Fruit fly (Drosophila melanogaster) whole organism, prepupa: ENCODE data around the gene CG6066.

Source experiments
- Blimp-1 ChIP-seq: fragments of 200-800 bp; sonication (Bioruptor generic); optimal IDR thresholded peaks from 3 replicates; lab custom pipeline; 2017; ENCODE audit warnings: missing biosample characterization, missing genetic modification characterization, mild to moderate bottlenecking, moderate library complexity, missing genetic modification reagents
- CG10669 ChIP-seq: fragments of 200-800 bp; sonication (Bioruptor generic); optimal IDR thresholded peaks from 3 replicates; lab custom pipeline; 2018; ENCODE audit warnings: missing biosample characterization, mild to moderate bottlenecking, missing genetic modification characterization, moderate library complexity
- CG11294 ChIP-seq: fragments of 200-800 bp; sonication (Bioruptor generic); IDR thresholded peaks from 2 replicates; pipeline ENCODE4 v1.3.6; 2022; ENCODE audit warnings: missing biosample characterization, missing genetic modification characterization
- CG11762 ChIP-seq: fragments of 200-800 bp; sonication (Bioruptor generic); optimal IDR thresholded peaks from 3 replicates; lab custom pipeline; 2016; ENCODE audit warnings: missing biosample characterization, missing genetic modification characterization; ENCODE audit not compliant: insufficient read depth
- CG11902 ChIP-seq: fragments of 200-800 bp; sonication (Bioruptor generic); optimal IDR thresholded peaks from 3 replicates; lab custom pipeline; 2016; ENCODE audit warnings: missing biosample characterization, missing genetic modification characterization
- CG15336 ChIP-seq: fragments of 200-800 bp; sonication (Bioruptor generic); IDR thresholded peaks from 2 replicates; pipeline ENCODE4 v1.3.6; 2022; ENCODE audit warnings: missing biosample characterization, missing genetic modification characterization
- CG1621 ChIP-seq: fragments of 200-800 bp; sonication (Bioruptor generic); optimal IDR thresholded peaks from 3 replicates; lab custom pipeline; 2018; ENCODE audit warnings: missing biosample characterization, mild to moderate bottlenecking, missing genetic modification characterization
- CG16779 ChIP-seq: fragments of 200-800 bp; sonication (Bioruptor generic); optimal IDR thresholded peaks from 3 replicates; lab custom pipeline; 2017; ENCODE audit warnings: missing biosample characterization, mild to moderate bottlenecking, missing genetic modification characterization
- CG3032 ChIP-seq: fragments of 200-800 bp; optimal IDR thresholded peaks from 2 replicates; lab custom pipeline; 2019; ENCODE audit warnings: missing biosample characterization, mild to moderate bottlenecking, missing genetic modification characterization, moderate library complexity
- CG31627 ChIP-seq: fragments of 200-800 bp; sonication (Bioruptor generic); optimal IDR thresholded peaks from 3 replicates; lab custom pipeline; 2016; ENCODE audit warnings: missing biosample characterization, missing genetic modification characterization
- CG34406 ChIP-seq: fragments of 200-800 bp; sonication (Bioruptor generic); optimal IDR thresholded peaks from 3 replicates; lab custom pipeline; 2016; ENCODE audit warnings: missing biosample characterization, missing genetic modification characterization
- CG3919 ChIP-seq: fragments of 200-800 bp; sonication (Bioruptor generic); optimal IDR thresholded peaks from 3 replicates; lab custom pipeline; 2016; ENCODE audit warnings: missing biosample characterization, missing genetic modification characterization
- CG6163 ChIP-seq: fragments of 200-800 bp; sonication (Bioruptor generic); IDR thresholded peaks from 3 replicates; pipeline ENCODE4 v1.3.6; 2022; ENCODE audit warnings: missing biosample characterization, missing genetic modification characterization
- CG6276 ChIP-seq: fragments of 200-800 bp; sonication (Bioruptor generic); optimal IDR thresholded peaks from 2 replicates; lab custom pipeline; 2017; ENCODE audit warnings: missing biosample characterization, mild to moderate bottlenecking, missing genetic modification characterization
- CG6808 ChIP-seq: fragments of 200-800 bp; sonication (Bioruptor generic); optimal IDR thresholded peaks from 3 replicates; lab custom pipeline; 2017; ENCODE audit warnings: missing biosample characterization, missing genetic modification characterization, mild to moderate bottlenecking, moderate library complexity, missing genetic modification reagents
- CG7368 ChIP-seq: fragments of 200-800 bp; sonication (Bioruptor generic); optimal IDR thresholded peaks from 3 replicates; lab custom pipeline; 2016; ENCODE audit warnings: missing biosample characterization, missing genetic modification characterization
- CG8119 ChIP-seq: fragments of 200-800 bp; sonication (Bioruptor generic); IDR thresholded peaks from 3 replicates; pipeline ENCODE4 v1.3.6; 2022; ENCODE audit warnings: missing biosample characterization, missing genetic modification characterization
- CG8632 ChIP-seq: fragments of 200-800 bp; sonication (Bioruptor generic); optimal IDR thresholded peaks from 3 replicates; lab custom pipeline; 2016; ENCODE audit warnings: missing biosample characterization, missing genetic modification characterization
- CG9139 ChIP-seq: fragments of 200-800 bp; sonication (Bioruptor generic); optimal IDR thresholded peaks from 3 replicates; lab custom pipeline; 2017; ENCODE audit warnings: missing biosample characterization, mild to moderate bottlenecking, missing genetic modification characterization
- Eip75B ChIP-seq: fragments of 200-800 bp; sonication (Bioruptor generic); optimal IDR thresholded peaks from 3 replicates; lab custom pipeline; 2016; ENCODE audit warnings: missing biosample characterization, missing genetic modification characterization
- Eip78C ChIP-seq: fragments of 200-800 bp; sonication (Bioruptor generic); peaks from one replicate; lab custom pipeline; 2016; ENCODE audit warnings: missing biosample characterization, missing genetic modification characterization
- Eip93F ChIP-seq: fragments of 200-800 bp; sonication (Bioruptor generic); optimal IDR thresholded peaks from 2 replicates; lab custom pipeline; 2016; ENCODE audit warnings: missing biosample characterization, mild to moderate bottlenecking, missing genetic modification characterization
- Ets21C ChIP-seq: fragments of 200-800 bp; sonication (Bioruptor generic); optimal IDR thresholded peaks from 3 replicates; lab custom pipeline; 2016; ENCODE audit warnings: missing biosample characterization, missing genetic modification characterization
- Ets96B ChIP-seq: fragments of 200-800 bp; optimal IDR thresholded peaks from 2 replicates; lab custom pipeline; 2019; ENCODE audit warnings: missing biosample characterization, mild to moderate bottlenecking, missing genetic modification characterization, moderate library complexity
- Gug ChIP-seq: fragments of 200-800 bp; sonication (Bioruptor generic); IDR thresholded peaks from 2 replicates; pipeline ENCODE4 v1.3.6; 2022; ENCODE audit warnings: missing biosample characterization, missing genetic modification characterization
- Hr39 ChIP-seq: fragments of 200-800 bp; sonication (Bioruptor generic); optimal IDR thresholded peaks from 2 replicates; lab custom pipeline; 2016; ENCODE audit warnings: missing biosample characterization, missing genetic modification characterization
- Hr4 ChIP-seq: fragments of 200-800 bp; sonication (Bioruptor generic); optimal IDR thresholded peaks from 3 replicates; lab custom pipeline; 2016; ENCODE audit warnings: missing biosample characterization, missing genetic modification characterization
- Lpt ChIP-seq: fragments of 200-800 bp; sonication (Bioruptor generic); optimal IDR thresholded peaks from 3 replicates; lab custom pipeline; 2016; ENCODE audit warnings: missing biosample characterization, missing genetic modification characterization
- OdsH ChIP-seq: fragments of 200-800 bp; sonication (Bioruptor generic); optimal IDR thresholded peaks from 3 replicates; lab custom pipeline; 2016; ENCODE audit warnings: missing biosample characterization, missing genetic modification characterization
- Smox ChIP-seq: fragments of 200-800 bp; sonication (Bioruptor generic); optimal IDR thresholded peaks from 3 replicates; lab custom pipeline; 2016; ENCODE audit warnings: missing biosample characterization, missing genetic modification characterization
- Sox14 ChIP-seq: fragments of 200-800 bp; sonication (Bioruptor generic); optimal IDR thresholded peaks from 3 replicates; lab custom pipeline; 2016; ENCODE audit warnings: missing biosample characterization, missing genetic modification characterization
- dac ChIP-seq: fragments of 200-800 bp; sonication (Bioruptor generic); optimal IDR thresholded peaks from 2 replicates; lab custom pipeline; 2017; ENCODE audit warnings: missing biosample characterization, mild to moderate bottlenecking, missing genetic modification characterization
- dsx ChIP-seq: fragments of 200-800 bp; optimal IDR thresholded peaks from 3 replicates; lab custom pipeline; 2019; ENCODE audit warnings: missing biosample characterization, mild to moderate bottlenecking, missing genetic modification characterization, moderate library complexity; ENCODE audit not compliant: poor library complexity, severe bottlenecking
- eg ChIP-seq: fragments of 200-800 bp; sonication (Bioruptor generic); IDR thresholded peaks from 3 replicates; pipeline ENCODE4 v1.3.6; 2022; ENCODE audit warnings: missing biosample characterization, missing genetic modification characterization
- esn ChIP-seq: fragments of 200-800 bp; sonication (Bioruptor generic); optimal IDR thresholded peaks from 2 replicates; lab custom pipeline; 2016; ENCODE audit warnings: missing biosample characterization, mild to moderate bottlenecking, missing genetic modification characterization, moderate library complexity
- fkh ChIP-seq: fragments of 200-800 bp; sonication (Bioruptor generic); optimal IDR thresholded peaks from 3 replicates; lab custom pipeline; 2017; ENCODE audit warnings: missing biosample characterization, mild to moderate bottlenecking, missing genetic modification characterization, moderate library complexity
- net ChIP-seq: fragments of 200-800 bp; sonication (Bioruptor generic); optimal IDR thresholded peaks from 3 replicates; lab custom pipeline; 2016; ENCODE audit warnings: missing biosample characterization, missing genetic modification characterization
- pdm3 ChIP-seq: fragments of 200-800 bp; sonication (Bioruptor generic); optimal IDR thresholded peaks from 3 replicates; lab custom pipeline; 2016; ENCODE audit warnings: missing biosample characterization, missing genetic modification characterization
- salr ChIP-seq, 2 experiments: fragments of 200-800 bp; sonication (Bioruptor generic); optimal IDR thresholded peaks; 3 replicates each; lab custom pipeline; 2016 to 2018; ENCODE audit warnings: missing biosample characterization in 2 of 2, missing genetic modification characterization in 2 of 2, mild to moderate bottlenecking in 1 of 2
- spab ChIP-seq: fragments of 200-800 bp; sonication (Bioruptor generic); optimal IDR thresholded peaks from 2 replicates; lab custom pipeline; 2017; ENCODE audit warnings: missing biosample characterization, mild to moderate bottlenecking, missing genetic modification characterization, missing genetic modification reagents
- ss ChIP-seq, 2 experiments: fragments of 200-800 bp; sonication (Bioruptor generic); optimal IDR thresholded peaks; 2 replicates in 1 of 2; 3 replicates in 1 of 2; lab custom pipeline; 2017 to 2018; ENCODE audit warnings: mild to moderate bottlenecking in 2 of 2, missing biosample characterization in 2 of 2, missing genetic modification characterization in 2 of 2, moderate library complexity in 1 of 2
- svp ChIP-seq: fragments of 200-800 bp; sonication (Bioruptor generic); peaks from one replicate; lab custom pipeline; 2016; ENCODE audit warnings: missing biosample characterization, missing genetic modification characterization

CG6066 gene

dm6 chr3R:27069810-27070625 is 46.5 kb downstream of the CG6066 start, which contains the start of gene spz:
Gene spz, minus strand, starts transcription at chr3R:27070070.
- TF ChIP-seq CG1621 (no peak), Blimp-1 (peak; percentile 48), esn (GFP tag; lab: Kevin White, UChicago) (no peak), net (GFP tag; lab: Kevin White, UChicago) (peak; percentile 13), CG11762 (GFP tag; lab: Kevin White, UChicago) (peak; percentile 12), CG15336 (GFP tag; lab: Robert Waterston, UW) (peak; percentile 47), CG9139 (GFP tag; lab: Kevin White, UChicago) (no peak), CG6276 (GFP tag; lab: Kevin White, UChicago) (no peak), Ets96B (tag; lab: Kevin White, UChicago) (no peak), CG31627 (GFP tag; lab: Kevin White, UChicago) (no peak), CG16779 (tag; lab: Kevin White, UChicago) (no peak), ss (GFP tag; optimal IDR thresholded peaks at IDR 0.05; lab: Kevin White, UChicago) (peak in 1 of 2 experiments; percentile 16), Sox14 (no peak), svp (peak; percentile 98), dsx (GFP tag; lab: Kevin White, UChicago) (peak; percentile 19), CG34406 (GFP tag; lab: Kevin White, UChicago) (no peak), Lpt (GFP tag; lab: Kevin White, UChicago) (peak; percentile 4), CG11294 (no peak), CG8119 (peak; percentile 33; the same call in 1 of the 3 replicates), CG3032 (tag; lab: Kevin White, UChicago) (no peak), CG10669 (GFP tag; lab: Kevin White, UChicago) (peak; percentile 61), fkh (GFP tag; lab: Kevin White, UChicago) (no peak), Eip78C (GFP tag; lab: Kevin White, UChicago) (peak; percentile 77), CG6808 (GFP tag; lab: Kevin White, UChicago) (no peak), CG3919 (GFP tag; lab: Kevin White, UChicago) (peak; percentile 21), dac (GFP tag; lab: Kevin White, UChicago) (no peak), Eip75B (GFP tag; lab: Kevin White, UChicago) (no peak), Gug (GFP tag; lab: Robert Waterston, UW) (no peak), Eip93F (GFP tag; lab: Kevin White, UChicago) (no peak), eg (GFP tag; lab: Robert Waterston, UW) (peak; percentile 58; the same call in 2 of the 3 replicates), CG6163 (GFP tag; lab: Robert Waterston, UW) (peak; percentile 20; the same call in 1 of the 3 replicates), spab (no peak), Smox (GFP tag; lab: Kevin White, UChicago) (no peak), OdsH (GFP tag; lab: Kevin White, UChicago) (peak; percentile 22), salr (GFP tag; optimal IDR thresholded peaks at IDR 0.05; lab: Kevin White, UChicago) (no peak), Hr4 (peak; percentile 40), CG11902 (GFP tag; lab: Kevin White, UChicago) (no peak), Hr39 (no peak), pdm3 (GFP tag; lab: Kevin White, UChicago) (peak; percentile 4), CG7368 (GFP tag; lab: Kevin White, UChicago) (no peak), CG8632 (no peak), Ets21C (GFP tag; lab: Kevin White, UChicago) (no peak)
